Worm (Caenorhabditis elegans) whole organism, early embryonic: ENCODE measurements around the gene lon-2.

Source experiments
- B0310.2 ChIP-seq: sonication (generic microtip); optimal IDR thresholded peaks from 2 replicates; lab custom pipeline; 2016; ENCODE audit warnings: mild to moderate bottlenecking, missing genetic modification characterization, missing compliant biosample characterization
- F13C5.2 ChIP-seq: sonication (generic microtip); optimal IDR thresholded peaks from 2 replicates; lab custom pipeline; 2017; ENCODE audit warnings: mild to moderate bottlenecking, missing genetic modification characterization, inconsistent platforms, missing compliant biosample characterization
- aly-1 ChIP-seq: sonication (generic microtip); optimal IDR thresholded peaks from 2 replicates; lab custom pipeline; 2016; ENCODE audit warnings: missing genetic modification characterization, missing compliant biosample characterization
- ama-1 ChIP-seq: fragments of 150-350 bp; optimal IDR thresholded peaks from 2 replicates; lab custom pipeline; 2014
- ceh-13 ChIP-seq: fragments of 200-800 bp; sonication (Bioruptor generic); optimal IDR thresholded peaks from 2 replicates; lab custom pipeline; 2018; ENCODE audit warnings: mild to moderate bottlenecking, missing genetic modification characterization, missing compliant biosample characterization
- ceh-36 ChIP-seq: sonication (generic microtip); optimal IDR thresholded peaks from 2 replicates; lab custom pipeline; 2016; ENCODE audit warnings: missing genetic modification characterization, inconsistent platforms, missing compliant biosample characterization
- ets-7 ChIP-seq: sonication (generic microtip); optimal IDR thresholded peaks from 2 replicates; lab custom pipeline; 2016; ENCODE audit warnings: missing genotype, missing genetic modification characterization, missing compliant biosample characterization
- flt-1 ChIP-seq: fragments of 200-800 bp; sonication (Bioruptor generic); IDR thresholded peaks from 2 replicates; pipeline ENCODE4 v1.3.6; 2022; ENCODE audit warnings: missing genetic modification characterization, missing compliant biosample characterization
- hmbx-1 ChIP-seq: sonication (generic microtip); optimal IDR thresholded peaks from 2 replicates; lab custom pipeline; 2016; ENCODE audit warnings: mild to moderate bottlenecking, missing genetic modification characterization, missing compliant biosample characterization
- hmg-4 ChIP-seq: fragments of 200-800 bp; sonication (Bioruptor generic); optimal IDR thresholded peaks from 2 replicates; lab custom pipeline; 2018; ENCODE audit warnings: mild to moderate bottlenecking, missing genetic modification characterization, missing compliant biosample characterization
- hnd-1 ChIP-seq: sonication (generic microtip); optimal IDR thresholded peaks from 2 replicates; lab custom pipeline; 2016; ENCODE audit warnings: missing genetic modification characterization, missing compliant biosample characterization
- pes-1 ChIP-seq: fragments of 200-800 bp; sonication (Bioruptor generic); IDR thresholded peaks from 2 replicates; pipeline ENCODE4 v1.3.6; 2022; ENCODE audit warnings: missing genetic modification reagents, missing genetic modification characterization, missing compliant biosample characterization
- scrt-1 ChIP-seq: fragments of 200-800 bp; sonication (Bioruptor generic); IDR thresholded peaks from 2 replicates; pipeline ENCODE4 v1.3.6; 2022; ENCODE audit warnings: missing genetic modification characterization, missing compliant biosample characterization
- sea-1 ChIP-seq: fragments of 200-800 bp; sonication (Bioruptor generic); conservative IDR thresholded peaks from 2 replicates; pipeline ENCODE4 v1.3.6; 2022; ENCODE audit warnings: missing genetic modification characterization, missing compliant biosample characterization
- tbx-11 ChIP-seq: fragments of 200-800 bp; sonication (Bioruptor generic); IDR thresholded peaks from 2 replicates; pipeline ENCODE4 v1.3.6; 2022; ENCODE audit warnings: missing genetic modification characterization, missing compliant biosample characterization
- tbx-37 ChIP-seq: fragments of 200-800 bp; sonication (Bioruptor generic); conservative IDR thresholded peaks from 2 replicates; pipeline ENCODE4 v1.3.6; 2022; ENCODE audit warnings: missing genetic modification reagents, missing genetic modification characterization, missing compliant biosample characterization
- tra-4 ChIP-seq: sonication (generic microtip); optimal IDR thresholded peaks from 2 replicates; lab custom pipeline; 2017; ENCODE audit warnings: missing genetic modification characterization, missing compliant biosample characterization

Gene lon-2

ce11 chrX:4694611-4695370, 54.1 kb downstream of the lon-2 start:
- no peak for TF ChIP-seq hmg-4 (GFP tag; lab: Kevin White, UChicago)
- TF ChIP-seq scrt-1 (GFP tag; lab: Robert Waterston, UW) = no peak
- no peak for TF ChIP-seq hmbx-1 (tag; lab: Kevin White, UChicago)
- no peak for TF ChIP-seq tra-4
- TF ChIP-seq tbx-11 (GFP tag; lab: Robert Waterston, UW) = no peak
- TF ChIP-seq aly-1 (tag; lab: Kevin White, UChicago) = no peak
- no peak for TF ChIP-seq F13C5.2 (tag; lab: Kevin White, UChicago)
- no peak for TF ChIP-seq hnd-1 (tag; lab: Kevin White, UChicago)
- TF ChIP-seq B0310.2 (tag; lab: Kevin White, UChicago) = no peak
- TF ChIP-seq tbx-37 (GFP tag; lab: Robert Waterston, UW) = no peak
- TF ChIP-seq flt-1 (GFP tag; lab: Robert Waterston, UW) = no peak
- no peak for TF ChIP-seq ama-1
- no peak for TF ChIP-seq ceh-36 (tag; lab: Kevin White, UChicago)
- no peak for TF ChIP-seq sea-1 (GFP tag; lab: Robert Waterston, UW)
- no peak for TF ChIP-seq pes-1
- no peak for TF ChIP-seq ets-7 (tag; lab: Kevin White, UChicago)
- no peak for TF ChIP-seq ceh-13 (GFP tag; lab: Kevin White, UChicago)

ce11 chrX:4691148-4691773, 57.6 kb downstream of the lon-2 start, which contains the start of gene K02G10.5:
TSS of gene K02G10.5 (minus strand) at chrX:4691198.
- TF ChIP-seq flt-1 (GFP tag; lab: Robert Waterston, UW) (no peak), aly-1 (tag; lab: Kevin White, UChicago) (no peak), ama-1 (no peak), ceh-36 (tag; lab: Kevin White, UChicago) (no peak), tra-4 (no peak), tbx-11 (GFP tag; lab: Robert Waterston, UW) (no peak), hmg-4 (GFP tag; lab: Kevin White, UChicago) (no peak), hmbx-1 (tag; lab: Kevin White, UChicago) (no peak), F13C5.2 (tag; lab: Kevin White, UChicago) (no peak), sea-1 (GFP tag; lab: Robert Waterston, UW) (no peak), B0310.2 (tag; lab: Kevin White, UChicago) (no peak)
